Worm (Caenorhabditis elegans) whole organism, L2 larva: ENCODE data around the gene srx-136.

Experiments
- C34F6.9 ChIP-seq: fragments of 150-350 bp; optimal IDR thresholded peaks from 2 replicates; lab custom pipeline; 2014; ENCODE audit warnings: missing biosample characterization, missing genetic modification characterization
- F13H6.1 ChIP-seq: sonication (generic microtip); optimal IDR thresholded peaks from 2 replicates; lab custom pipeline; 2016; ENCODE audit warnings: missing genetic modification characterization, missing compliant biosample characterization
- R02D3.7 ChIP-seq: fragments of 150-350 bp; optimal IDR thresholded peaks from 2 replicates; lab custom pipeline; 2014; ENCODE audit warnings: missing biosample characterization, missing genetic modification characterization
- Y55F3AM.14 ChIP-seq: fragments of 200-800 bp; sonication (Bioruptor generic); optimal IDR thresholded peaks from 2 replicates; lab custom pipeline; 2018; ENCODE audit warnings: mild to moderate bottlenecking, missing genetic modification characterization, missing compliant biosample characterization
- ZK546.5 ChIP-seq: sonication (generic microtip); optimal IDR thresholded peaks from 2 replicates; lab custom pipeline; 2017; ENCODE audit warnings: missing biosample characterization, missing genetic modification characterization
- alr-1 ChIP-seq: fragments of 150-350 bp; optimal IDR thresholded peaks from 2 replicates; lab custom pipeline; 2014; ENCODE audit warnings: missing biosample characterization, missing genetic modification characterization
- ama-1 ChIP-seq: fragments of 150-350 bp; optimal IDR thresholded peaks from 2 replicates; lab custom pipeline; 2018; ENCODE audit warnings: inconsistent platforms
- blmp-1 ChIP-seq: sonication (generic microtip); optimal IDR thresholded peaks from 2 replicates; lab custom pipeline; 2017; ENCODE audit warnings: missing genetic modification characterization, mild to moderate bottlenecking, missing compliant biosample characterization, antibody characterized with exemption, moderate library complexity; ENCODE audit not compliant: insufficient read depth
- crh-2 ChIP-seq: sonication (generic microtip); optimal IDR thresholded peaks from 2 replicates; lab custom pipeline; 2017; ENCODE audit warnings: missing biosample characterization, missing genetic modification characterization
- dmd-4 ChIP-seq: sonication (generic microtip); optimal IDR thresholded peaks from 2 replicates; lab custom pipeline; 2017; ENCODE audit warnings: missing biosample characterization, missing genetic modification characterization
- fos-1 ChIP-seq: fragments of 150-350 bp; optimal IDR thresholded peaks from 2 replicates; lab custom pipeline; 2014; ENCODE audit warnings: missing biosample characterization, missing genetic modification characterization
- gmeb-1 ChIP-seq: fragments of 150-350 bp; optimal IDR thresholded peaks from 2 replicates; lab custom pipeline; 2014; ENCODE audit warnings: missing biosample characterization, missing genetic modification characterization
- lin-11 ChIP-seq: fragments of 150-350 bp; sonication (generic microtip); optimal IDR thresholded peaks from 2 replicates; lab custom pipeline; 2014; ENCODE audit warnings: missing biosample characterization, missing genetic modification characterization, inconsistent platforms, mixed read lengths
- lin-13 ChIP-seq: fragments of 150-350 bp; optimal IDR thresholded peaks from 2 replicates; lab custom pipeline; 2014; ENCODE audit warnings: missing biosample characterization, missing genetic modification reagents, missing genetic modification characterization
- lin-39 ChIP-seq: fragments of 150-350 bp; optimal IDR thresholded peaks from 2 replicates; lab custom pipeline; 2014; ENCODE audit warnings: missing biosample characterization, missing genetic modification reagents, missing genetic modification characterization
- lsy-2 ChIP-seq, 2 experiments: fragments of 150-350 bp in 1 of 2; sonication (generic microtip) in 1 of 2; optimal IDR thresholded peaks; 2 replicates each; lab custom pipeline; 2014 to 2017; ENCODE audit warnings: missing biosample characterization in 2 of 2, missing genetic modification characterization in 2 of 2
- mab-5 ChIP-seq: fragments of 150-350 bp; optimal IDR thresholded peaks from 2 replicates; lab custom pipeline; 2014; ENCODE audit warnings: missing biosample characterization, missing genetic modification characterization
- nhr-10 ChIP-seq: sonication (generic microtip); optimal IDR thresholded peaks from 2 replicates; lab custom pipeline; 2017; ENCODE audit warnings: missing biosample characterization, missing genetic modification characterization
- nhr-11 ChIP-seq: fragments of 150-350 bp; optimal IDR thresholded peaks from 2 replicates; lab custom pipeline; 2014; ENCODE audit warnings: missing biosample characterization, missing genetic modification characterization
- nhr-12 ChIP-seq: fragments of 150-350 bp; optimal IDR thresholded peaks from 2 replicates; lab custom pipeline; 2014; ENCODE audit warnings: missing biosample characterization, missing genetic modification characterization
- nhr-129 ChIP-seq: fragments of 150-350 bp; optimal IDR thresholded peaks from 2 replicates; lab custom pipeline; 2014; ENCODE audit warnings: missing biosample characterization, missing genetic modification characterization
- nhr-23 ChIP-seq: fragments of 150-350 bp; optimal IDR thresholded peaks from 2 replicates; lab custom pipeline; 2014; ENCODE audit warnings: missing biosample characterization, missing genetic modification reagents, missing genetic modification characterization
- nhr-237 ChIP-seq: fragments of 150-350 bp; optimal IDR thresholded peaks from 2 replicates; lab custom pipeline; 2014; ENCODE audit warnings: missing biosample characterization, missing genetic modification characterization
- nhr-25 ChIP-seq: fragments of 150-350 bp; sonication (generic microtip); optimal IDR thresholded peaks from 3 replicates; lab custom pipeline; 2014; ENCODE audit warnings: missing biosample characterization, missing genetic modification characterization
- nhr-77 ChIP-seq: fragments of 150-350 bp; optimal IDR thresholded peaks from 2 replicates; lab custom pipeline; 2014; ENCODE audit warnings: missing biosample characterization, missing genetic modification characterization
- peb-1 ChIP-seq: fragments of 150-350 bp; optimal IDR thresholded peaks from 2 replicates; lab custom pipeline; 2014; ENCODE audit warnings: missing biosample characterization, missing genetic modification characterization
- sem-4 ChIP-seq: fragments of 150-350 bp; optimal IDR thresholded peaks from 2 replicates; lab custom pipeline; 2014; ENCODE audit warnings: missing biosample characterization, missing genetic modification reagents, missing genetic modification characterization
- skn-1 ChIP-seq: sonication (generic microtip); optimal IDR thresholded peaks from 2 replicates; lab custom pipeline; 2017; ENCODE audit warnings: missing biosample characterization, missing genetic modification characterization
- unc-39 ChIP-seq: fragments of 150-350 bp; optimal IDR thresholded peaks from 2 replicates; lab custom pipeline; 2014; ENCODE audit warnings: missing biosample characterization, missing genetic modification characterization
- unc-55 ChIP-seq: fragments of 150-350 bp; sonication (generic microtip); optimal IDR thresholded peaks from 3 replicates; lab custom pipeline; 2014; ENCODE audit warnings: missing biosample characterization, missing genetic modification reagents, missing genetic modification characterization
- unc-62 ChIP-seq: fragments of 150-350 bp; optimal IDR thresholded peaks from 2 replicates; lab custom pipeline; 2014; ENCODE audit warnings: missing biosample characterization, missing genetic modification reagents, missing genetic modification characterization
- zag-1 ChIP-seq: fragments of 150-350 bp; optimal IDR thresholded peaks from 2 replicates; lab custom pipeline; 2014; ENCODE audit warnings: missing biosample characterization, missing genetic modification characterization
- ztf-1 ChIP-seq: fragments of 200-800 bp; sonication (Bioruptor generic); conservative IDR thresholded peaks from 2 replicates; pipeline ENCODE4 v1.3.6; 2022; ENCODE audit warnings: missing genetic modification characterization, missing compliant biosample characterization
- ztf-11 ChIP-seq: sonication (generic microtip); optimal IDR thresholded peaks from 2 replicates; lab custom pipeline; 2017; ENCODE audit warnings: missing biosample characterization, missing genetic modification characterization
- ztf-4 ChIP-seq: fragments of 150-350 bp; optimal IDR thresholded peaks from 2 replicates; lab custom pipeline; 2014; ENCODE audit warnings: missing biosample characterization, missing genetic modification characterization

The srx-136 gene

ce11 chrV:13848379-13848778 is 8.9 kb upstream of the srx-136 start, which contains the start of gene srx-133:
srx-133 (plus strand) TSS chrV:13848679.
- TF ChIP-seq lin-13 (GFP tag; lab: Kevin White, UChicago) (no peak), C34F6.9 (tag; lab: Kevin White, UChicago) (no peak), dmd-4 (no peak), crh-2 (no peak), ztf-1 (GFP tag; lab: Robert Waterston, UW) (no peak), lin-39 (tag; lab: Kevin White, UChicago) (no peak), fos-1 (no peak), lsy-2 (tag; optimal IDR thresholded peaks at IDR 0.05; lab: Kevin White, UChicago) (no peak), mab-5 (no peak), alr-1 (tag; lab: Kevin White, UChicago) (no peak), peb-1 (tag; lab: Kevin White, UChicago) (no peak), nhr-237 (tag; lab: Kevin White, UChicago) (no peak), unc-55 (GFP tag; lab: Kevin White, UChicago) (no peak), ama-1 (no peak), nhr-12 (no peak)

DNA sequence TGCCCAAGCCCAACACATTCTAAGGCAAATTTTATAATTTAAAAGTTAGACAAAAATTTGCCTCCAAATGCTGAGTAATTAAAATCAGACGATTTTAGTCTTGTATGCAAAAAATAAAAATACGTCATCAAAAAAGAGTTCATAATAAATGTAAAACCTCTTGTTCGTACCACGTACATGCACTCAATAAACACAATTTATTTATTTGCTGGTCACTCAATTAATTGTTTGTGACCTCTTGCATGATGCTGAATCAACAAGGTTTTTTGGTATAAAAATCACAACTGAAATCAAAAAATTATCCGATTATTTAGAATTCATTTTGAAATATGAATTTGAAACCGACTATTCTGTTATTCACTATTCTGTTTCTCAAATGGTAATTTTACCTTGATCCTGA is 7.1 kb upstream of the srx-136 start, which contains the start of gene hpx-2:
hpx-2 (plus strand) TSS at position 301 of the 400 bp plus-strand sequence.
- TF ChIP-seq Y55F3AM.14 (GFP tag; lab: Kevin White, UChicago) (no peak), unc-39 (tag; lab: Kevin White, UChicago) (no peak), nhr-10 (tag; lab: Kevin White, UChicago) (no peak)

ce11 chrV:13854306-13854705 is 2.9 kb upstream of the srx-136 start, which contains the start of gene ttr-21:
ttr-21 (minus strand) TSS chrV:13854405.
- TF ChIP-seq nhr-25 (tag; lab: Kevin White, UChicago) (no peak), F13H6.1 (tag; lab: Kevin White, UChicago) (peak; percentile 10)

DNA sequence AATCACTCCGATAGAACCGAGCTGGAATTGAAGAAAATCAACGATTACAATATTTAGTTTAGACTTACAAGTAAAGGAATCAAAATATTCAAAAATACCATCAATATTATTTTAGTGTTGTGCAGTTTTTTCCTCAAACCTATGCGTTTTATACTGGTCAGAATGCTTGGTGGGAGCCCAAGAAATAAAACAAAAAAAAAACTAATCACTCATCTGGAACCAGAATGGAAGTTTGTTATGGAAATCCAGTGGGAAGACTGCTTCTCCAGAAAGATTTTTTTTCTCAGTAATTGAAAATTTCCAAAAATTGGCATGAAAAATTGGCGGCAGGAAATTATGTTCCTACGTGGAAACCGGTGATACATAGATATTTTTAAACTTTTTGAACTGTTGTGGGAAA is 856 bp upstream of the srx-136 start, which contains the start of gene srx-134:
srx-134 (minus strand) TSS at position 101 of the 400 bp plus-strand sequence.
- TF ChIP-seq blmp-1 (tag; lab: Kevin White, UChicago) (no peak), skn-1 (no peak), fos-1 (no peak), nhr-11 (no peak), ztf-11 (tag; lab: Kevin White, UChicago) (no peak), R02D3.7 (tag; lab: Kevin White, UChicago) (no peak)
- TF ChIP-seq, all 48 proteins: peak for 0

DNA sequence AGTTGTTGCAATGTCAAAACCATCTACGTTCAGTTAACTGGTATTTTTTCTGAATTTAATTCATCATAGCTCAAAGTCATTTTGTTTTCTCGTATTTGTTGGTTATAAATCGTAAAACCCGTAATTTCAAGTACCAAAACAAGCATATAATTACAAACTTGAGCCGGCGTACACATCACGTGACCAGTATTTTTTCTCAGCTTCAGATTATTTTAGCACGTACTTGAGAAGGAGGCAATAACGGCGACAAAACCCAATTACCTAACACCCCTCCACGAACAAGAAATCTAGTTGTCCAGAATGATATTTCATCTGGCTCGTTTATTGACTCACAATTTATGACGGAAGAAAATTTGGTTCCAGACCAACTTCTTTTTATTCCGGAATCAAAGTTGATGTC is 1.7 kb downstream of the srx-136 start, which contains the start of gene srx-135:
srx-135 (plus strand) TSS at position 301 of the 400 bp plus-strand sequence.
- no peak for TF ChIP-seq nhr-77 (tag; lab: Kevin White, UChicago)
- no peak for TF ChIP-seq zag-1
- no peak for TF ChIP-seq F13H6.1 (tag; lab: Kevin White, UChicago)

DNA sequence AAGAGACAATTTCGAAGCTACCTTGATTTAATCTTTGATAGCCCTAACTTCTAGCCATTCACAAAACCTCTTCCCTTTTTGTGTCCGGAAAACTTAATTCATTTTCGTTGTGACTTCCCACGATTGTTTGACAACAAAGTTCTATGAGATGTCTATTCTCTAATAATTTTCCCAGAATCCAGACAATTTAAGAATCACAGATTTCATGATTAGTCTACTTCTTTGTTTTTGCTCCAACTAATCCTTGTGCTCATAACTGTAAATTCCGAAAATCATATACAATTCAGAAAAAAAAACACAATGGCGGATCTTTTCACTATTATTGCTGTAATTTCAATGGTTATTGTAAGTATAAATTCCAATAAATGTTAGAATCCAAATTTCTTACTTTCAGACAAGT is 5.3 kb downstream of the srx-136 start, which contains the start of gene srx-137:
srx-137 (plus strand) TSS at position 301 of the 400 bp plus-strand sequence.
- TF ChIP-seq ZK546.5 (tag; lab: Kevin White, UChicago) (no peak), gmeb-1 (tag; lab: Kevin White, UChicago) (no peak), ztf-4 (tag; lab: Kevin White, UChicago) (no peak), unc-39 (tag; lab: Kevin White, UChicago) (no peak), nhr-237 (tag; lab: Kevin White, UChicago) (no peak), nhr-10 (tag; lab: Kevin White, UChicago) (no peak), sem-4 (tag; lab: Kevin White, UChicago) (no peak), unc-62 (GFP tag; lab: Kevin White, UChicago) (no peak), lsy-2 (tag; optimal IDR thresholded peaks at IDR 0.05; lab: Kevin White, UChicago) (no peak), lin-11 (tag; lab: Kevin White, UChicago) (no peak), nhr-23 (tag; lab: Kevin White, UChicago) (no peak), lin-13 (GFP tag; lab: Kevin White, UChicago) (no peak), Y55F3AM.14 (GFP tag; lab: Kevin White, UChicago) (no peak), nhr-129 (no peak), zag-1 (no peak), peb-1 (tag; lab: Kevin White, UChicago) (no peak), crh-2 (no peak)
